Fruit fly (Drosophila melanogaster): ENCODE results near the gene TwdlM.
A peak's percentile ranks its signal among the peaks of the same experiment; 100 is the strongest.

Gene TwdlM

dm6 chr3R:26654594-26654993 lies 35.7 kb downstream of the TwdlM start (continued):
- TF ChIP-seq CG3919 (GFP tag; optimal IDR thresholded peaks at IDR 0.05) (peak; percentile 26), Hr38 (GFP tag; optimal IDR thresholded peaks at IDR 0.05) (no peak), CG31627 (GFP tag; optimal IDR thresholded peaks at IDR 0.05) (no peak), cyc (GFP tag; optimal IDR thresholded peaks at IDR 0.05) (peak; percentile 15), CG6163 (GFP tag; IDR thresholded peaks at IDR 0.05) (peak; percentile 45; the same call in 1 of the 3 replicates), CG8119 (GFP tag; IDR thresholded peaks at IDR 0.05) (peak; percentile 57; the same call in 2 of the 3 replicates), vri (GFP tag; optimal IDR thresholded peaks at IDR 0.05) (no peak), dac (GFP tag; optimal IDR thresholded peaks at IDR 0.05) (peak; percentile 3), CG10631 (GFP tag; optimal IDR thresholded peaks at IDR 0.05) (peak; percentile 39), CG11294 (GFP tag; IDR thresholded peaks at IDR 0.05) (0 out of 2 replicates have a peak, but pooled peaks have one; percentile 7), lz (GFP tag; optimal IDR thresholded peaks at IDR 0.05) (peak; percentile 4)

dm6 chr3R:26655416-26655945 lies 36.6 kb downstream of the TwdlM start:
- TF ChIP-seq Sox15 (GFP tag; optimal IDR thresholded peaks at IDR 0.05) (no peak), pdm3 (GFP tag; optimal IDR thresholded peaks at IDR 0.05) (no peak), CG11294 (GFP tag; IDR thresholded peaks at IDR 0.05) (no peak), achi (GFP tag; optimal IDR thresholded peaks at IDR 0.05) (no peak), CG11902 (GFP tag; optimal IDR thresholded peaks at IDR 0.05) (no peak), CG15336 (GFP tag; IDR thresholded peaks at IDR 0.05) (no peak), Met (GFP tag; optimal IDR thresholded peaks at IDR 0.05) (no peak), CG8632 (GFP tag; optimal IDR thresholded peaks at IDR 0.05) (no peak)

DNA sequence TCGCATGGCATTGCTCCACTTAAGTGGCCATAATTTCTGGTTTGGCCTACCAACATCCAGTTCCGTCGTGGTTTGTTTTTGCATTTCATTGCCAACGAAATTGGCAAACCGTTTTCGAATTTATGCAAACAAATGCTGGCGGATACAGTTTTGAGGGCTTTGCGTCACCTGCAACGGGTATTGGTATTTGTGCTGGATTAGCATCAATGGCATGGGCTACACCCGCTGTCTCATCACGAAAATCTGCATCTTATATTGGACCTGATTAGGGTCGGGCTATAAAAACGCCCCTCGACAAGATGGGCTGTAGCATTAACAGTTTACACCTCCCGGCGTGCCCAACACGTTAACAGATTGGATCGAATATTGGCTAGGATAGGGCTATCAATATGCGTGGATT lies 37.2 kb downstream of the TwdlM start, which contains the start of gene Tb:
TSS of gene Tb (plus strand) at position 301 of the 400 bp plus-strand sequence.
- TF ChIP-seq Eip75B (GFP tag; optimal IDR thresholded peaks at IDR 0.05), result no peak
- no peak for TF ChIP-seq fd85E (GFP tag; optimal IDR thresholded peaks at IDR 0.05)
- TF ChIP-seq CG15336 (GFP tag; IDR thresholded peaks at IDR 0.05), result no peak
- no peak for TF ChIP-seq CG6163 (GFP tag; IDR thresholded peaks at IDR 0.05)
- no peak for TF ChIP-seq Gug (GFP tag; IDR thresholded peaks at IDR 0.05)
- TF ChIP-seq cyc (GFP tag; optimal IDR thresholded peaks at IDR 0.05), result no peak
- no peak for TF ChIP-seq CG32006 (GFP tag; optimal IDR thresholded peaks at IDR 0.05)
- TF ChIP-seq fd59A (GFP tag; optimal IDR thresholded peaks at IDR 0.05), result no peak
- no peak for TF ChIP-seq CG1621 (tag; optimal IDR thresholded peaks at IDR 0.05)
- no peak for TF ChIP-seq fkh (GFP tag; optimal IDR thresholded peaks at IDR 0.05)
- TF ChIP-seq Sox15 (GFP tag; optimal IDR thresholded peaks at IDR 0.05), result no peak
- no peak for TF ChIP-seq vri (GFP tag; optimal IDR thresholded peaks at IDR 0.05)
- TF ChIP-seq Sox14 (GFP tag; optimal IDR thresholded peaks at IDR 0.05), result no peak
- no peak for TF ChIP-seq svp (GFP tag)
- TF ChIP-seq Blimp-1 (GFP tag; optimal IDR thresholded peaks at IDR 0.05), result no peak
- TF ChIP-seq salr (GFP tag; optimal IDR thresholded peaks at IDR 0.05), result no peak

Measured in whole organism, prepupa.